Fruit fly (Drosophila melanogaster): ENCODE measurements around the gene CG34280.

dm6 chr3R:17402434-17402833 lies 1.1 kb downstream of the CG34280 start, which contains the start of gene Sur-8:
- TF ChIP-seq CG3065 (GFP tag; optimal IDR thresholded peaks at IDR 0.05) (no peak), CG4730 (GFP tag; IDR thresholded peaks at IDR 0.05) (peak; percentile 71), jigr1 (GFP tag; IDR thresholded peaks at IDR 0.05) (no peak)
